Fruit fly (Drosophila melanogaster) whole organism, prepupa: ENCODE results near the gene CG14043.

Experiments used
- CG11902 ChIP-seq: fragments of 200-800 bp; sonication (Bioruptor generic); optimal IDR thresholded peaks from 3 replicates; lab custom pipeline; 2016; ENCODE audit warnings: missing biosample characterization, missing genetic modification characterization
- CG15336 ChIP-seq: fragments of 200-800 bp; sonication (Bioruptor generic); IDR thresholded peaks from 2 replicates; pipeline ENCODE4 v1.3.6; 2022; ENCODE audit warnings: missing biosample characterization, missing genetic modification characterization
- CG1621 ChIP-seq: fragments of 200-800 bp; sonication (Bioruptor generic); optimal IDR thresholded peaks from 3 replicates; lab custom pipeline; 2018; ENCODE audit warnings: missing biosample characterization, mild to moderate bottlenecking, missing genetic modification characterization
- CG31627 ChIP-seq: fragments of 200-800 bp; sonication (Bioruptor generic); optimal IDR thresholded peaks from 3 replicates; lab custom pipeline; 2016; ENCODE audit warnings: missing biosample characterization, missing genetic modification characterization
- CG34406 ChIP-seq: fragments of 200-800 bp; sonication (Bioruptor generic); optimal IDR thresholded peaks from 3 replicates; lab custom pipeline; 2016; ENCODE audit warnings: missing biosample characterization, missing genetic modification characterization
- CG3919 ChIP-seq: fragments of 200-800 bp; sonication (Bioruptor generic); optimal IDR thresholded peaks from 3 replicates; lab custom pipeline; 2016; ENCODE audit warnings: missing biosample characterization, missing genetic modification characterization
- CG6163 ChIP-seq: fragments of 200-800 bp; sonication (Bioruptor generic); IDR thresholded peaks from 3 replicates; pipeline ENCODE4 v1.3.6; 2022; ENCODE audit warnings: missing biosample characterization, missing genetic modification characterization
- CG6792 ChIP-seq: fragments of 200-800 bp; sonication (Bioruptor generic); optimal IDR thresholded peaks from 3 replicates; lab custom pipeline; 2016; ENCODE audit warnings: missing biosample characterization, missing genetic modification characterization
- CG6854 ChIP-seq: fragments of 200-800 bp; sonication (Bioruptor generic); optimal IDR thresholded peaks from 2 replicates; lab custom pipeline; 2017; ENCODE audit warnings: missing biosample characterization, mild to moderate bottlenecking, missing genetic modification characterization
- CG7368 ChIP-seq: fragments of 200-800 bp; sonication (Bioruptor generic); optimal IDR thresholded peaks from 3 replicates; lab custom pipeline; 2016; ENCODE audit warnings: missing biosample characterization, missing genetic modification characterization
- CG8119 ChIP-seq: fragments of 200-800 bp; sonication (Bioruptor generic); IDR thresholded peaks from 3 replicates; pipeline ENCODE4 v1.3.6; 2022; ENCODE audit warnings: missing biosample characterization, missing genetic modification characterization
- CG8632 ChIP-seq: fragments of 200-800 bp; sonication (Bioruptor generic); optimal IDR thresholded peaks from 3 replicates; lab custom pipeline; 2016; ENCODE audit warnings: missing biosample characterization, missing genetic modification characterization
- CG9139 ChIP-seq: fragments of 200-800 bp; sonication (Bioruptor generic); optimal IDR thresholded peaks from 3 replicates; lab custom pipeline; 2017; ENCODE audit warnings: missing biosample characterization, mild to moderate bottlenecking, missing genetic modification characterization
- Eip75B ChIP-seq: fragments of 200-800 bp; sonication (Bioruptor generic); optimal IDR thresholded peaks from 3 replicates; lab custom pipeline; 2016; ENCODE audit warnings: missing biosample characterization, missing genetic modification characterization
- Eip93F ChIP-seq: fragments of 200-800 bp; sonication (Bioruptor generic); optimal IDR thresholded peaks from 2 replicates; lab custom pipeline; 2016; ENCODE audit warnings: missing biosample characterization, mild to moderate bottlenecking, missing genetic modification characterization
- Ets21C ChIP-seq: fragments of 200-800 bp; sonication (Bioruptor generic); optimal IDR thresholded peaks from 3 replicates; lab custom pipeline; 2016; ENCODE audit warnings: missing biosample characterization, missing genetic modification characterization
- Gug ChIP-seq: fragments of 200-800 bp; sonication (Bioruptor generic); IDR thresholded peaks from 2 replicates; pipeline ENCODE4 v1.3.6; 2022; ENCODE audit warnings: missing biosample characterization, missing genetic modification characterization
- Hr39 ChIP-seq: fragments of 200-800 bp; sonication (Bioruptor generic); optimal IDR thresholded peaks from 2 replicates; lab custom pipeline; 2016; ENCODE audit warnings: missing biosample characterization, missing genetic modification characterization
- Hr4 ChIP-seq: fragments of 200-800 bp; sonication (Bioruptor generic); optimal IDR thresholded peaks from 3 replicates; lab custom pipeline; 2016; ENCODE audit warnings: missing biosample characterization, missing genetic modification characterization
- Met ChIP-seq: fragments of 200-800 bp; sonication (Bioruptor generic); optimal IDR thresholded peaks from 3 replicates; lab custom pipeline; 2016; ENCODE audit warnings: missing biosample characterization, missing genetic modification characterization
- OdsH ChIP-seq: fragments of 200-800 bp; sonication (Bioruptor generic); optimal IDR thresholded peaks from 3 replicates; lab custom pipeline; 2016; ENCODE audit warnings: missing biosample characterization, missing genetic modification characterization
- Sox14 ChIP-seq: fragments of 200-800 bp; sonication (Bioruptor generic); optimal IDR thresholded peaks from 3 replicates; lab custom pipeline; 2016; ENCODE audit warnings: missing biosample characterization, missing genetic modification characterization
- Sox15 ChIP-seq: fragments of 200-800 bp; sonication (Bioruptor generic); optimal IDR thresholded peaks from 3 replicates; lab custom pipeline; 2016; ENCODE audit warnings: missing biosample characterization, missing genetic modification characterization
- achi ChIP-seq: fragments of 200-800 bp; sonication (Bioruptor generic); optimal IDR thresholded peaks from 3 replicates; lab custom pipeline; 2016; ENCODE audit warnings: missing biosample characterization, missing genetic modification characterization
- cyc ChIP-seq: fragments of 200-800 bp; sonication (Bioruptor generic); optimal IDR thresholded peaks from 3 replicates; lab custom pipeline; 2016; ENCODE audit warnings: missing biosample characterization, missing genetic modification characterization
- eg ChIP-seq: fragments of 200-800 bp; sonication (Bioruptor generic); IDR thresholded peaks from 3 replicates; pipeline ENCODE4 v1.3.6; 2022; ENCODE audit warnings: missing biosample characterization, missing genetic modification characterization
- fd85E ChIP-seq: fragments of 200-800 bp; sonication (Bioruptor generic); optimal IDR thresholded peaks from 3 replicates; lab custom pipeline; 2016; ENCODE audit warnings: missing biosample characterization, missing genetic modification characterization
- fkh ChIP-seq: fragments of 200-800 bp; sonication (Bioruptor generic); optimal IDR thresholded peaks from 3 replicates; lab custom pipeline; 2017; ENCODE audit warnings: missing biosample characterization, mild to moderate bottlenecking, missing genetic modification characterization, moderate library complexity
- net ChIP-seq: fragments of 200-800 bp; sonication (Bioruptor generic); optimal IDR thresholded peaks from 3 replicates; lab custom pipeline; 2016; ENCODE audit warnings: missing biosample characterization, missing genetic modification characterization
- spab ChIP-seq: fragments of 200-800 bp; sonication (Bioruptor generic); optimal IDR thresholded peaks from 2 replicates; lab custom pipeline; 2017; ENCODE audit warnings: missing biosample characterization, mild to moderate bottlenecking, missing genetic modification characterization, missing genetic modification reagents
- ss ChIP-seq, 2 experiments: fragments of 200-800 bp; sonication (Bioruptor generic); optimal IDR thresholded peaks; 2 replicates in 1 of 2; 3 replicates in 1 of 2; lab custom pipeline; 2017 to 2018; ENCODE audit warnings: mild to moderate bottlenecking in 2 of 2, missing biosample characterization in 2 of 2, missing genetic modification characterization in 2 of 2, moderate library complexity in 1 of 2
- svp ChIP-seq: fragments of 200-800 bp; sonication (Bioruptor generic); peaks from one replicate; lab custom pipeline; 2016; ENCODE audit warnings: missing biosample characterization, missing genetic modification characterization
- vri ChIP-seq: fragments of 200-800 bp; sonication (Bioruptor generic); optimal IDR thresholded peaks from 3 replicates; lab custom pipeline; 2016; ENCODE audit warnings: missing biosample characterization, mild to moderate bottlenecking, missing genetic modification characterization

Gene CG14043

dm6 chr2L:4955094-4955823, 16.2 kb upstream of the CG14043 start, which contains the start of the genes Jon25Bi and Marcal1:
TSS of gene Jon25Bi (minus strand) at chr2L:4955144.
TSS of gene Marcal1 (plus strand) at chr2L:4955509.
- TF ChIP-seq CG7368 (GFP tag; lab: Kevin White, UChicago) (no peak), CG11902 (GFP tag; lab: Kevin White, UChicago) (no peak), Met (no peak), achi (GFP tag; lab: Kevin White, UChicago) (no peak), Sox14 (no peak), vri (no peak), eg (GFP tag; lab: Robert Waterston, UW) (no peak), Gug (GFP tag; lab: Robert Waterston, UW) (no peak), CG3919 (GFP tag; lab: Kevin White, UChicago) (no peak), CG9139 (GFP tag; lab: Kevin White, UChicago) (no peak)

- TF ChIP-seq CG8632, result no peak
- no peak for TF ChIP-seq net (GFP tag; lab: Kevin White, UChicago)
- no peak for TF ChIP-seq CG6854 (GFP tag; lab: Kevin White, UChicago)
- TF ChIP-seq svp, result no peak
- no peak for TF ChIP-seq CG9139 (GFP tag; lab: Kevin White, UChicago)
- no peak for TF ChIP-seq CG6163 (GFP tag; lab: Robert Waterston, UW)
- TF ChIP-seq Sox15 (GFP tag; lab: Kevin White, UChicago), result no peak
- no peak for TF ChIP-seq cyc
- no peak for TF ChIP-seq CG8119 (GFP tag; lab: Robert Waterston, UW)
- TF ChIP-seq CG34406 (GFP tag; lab: Kevin White, UChicago), result no peak
- TF ChIP-seq eg (GFP tag; lab: Robert Waterston, UW), result no peak
- TF ChIP-seq OdsH (GFP tag; lab: Kevin White, UChicago), result no peak
- no peak for TF ChIP-seq Hr4 (GFP tag; lab: Kevin White, UChicago)
- TF ChIP-seq CG11902 (GFP tag; lab: Kevin White, UChicago), result no peak
- no peak for TF ChIP-seq CG1621 (tag; lab: Kevin White, UChicago)
- no peak for TF ChIP-seq CG7368 (GFP tag; lab: Kevin White, UChicago)
- no peak for TF ChIP-seq Hr39 (GFP tag; lab: Kevin White, UChicago)
- no peak for TF ChIP-seq Gug (GFP tag; lab: Robert Waterston, UW)
- TF ChIP-seq ss (GFP tag; optimal IDR thresholded peaks at IDR 0.05; lab: Kevin White, UChicago), result no peak
Observed at dm6 chr2L:4958111-4958510, 13.4 kb upstream of the CG14043 start, which contains the start of gene CG34124. TSS of gene CG34124 (plus strand) at chr2L:4958411.

dm6 chr2L:4965420-4965819, 6.1 kb upstream of the CG14043 start, which contains the start of gene CG34125:
TSS of gene CG34125 (plus strand) at chr2L:4965673.
- 0 out of 2 replicates have a peak, but pooled peaks have one; percentile 16 for TF ChIP-seq CG15336 (GFP tag; lab: Robert Waterston, UW)
- peak; percentile 39 for TF ChIP-seq CG31627
- TF ChIP-seq ss (GFP tag; optimal IDR thresholded peaks at IDR 0.05; lab: Kevin White, UChicago), result no peak
- no peak for TF ChIP-seq Eip93F
- TF ChIP-seq cyc, result peak; percentile 40

- no peak for TF ChIP-seq Eip75B (GFP tag; lab: Kevin White, UChicago)
- TF ChIP-seq fd85E, result no peak
- TF ChIP-seq CG6792 (GFP tag; lab: Kevin White, UChicago), result no peak
- no peak for TF ChIP-seq Met
- no peak for TF ChIP-seq CG11902 (GFP tag; lab: Kevin White, UChicago)
- no peak for TF ChIP-seq spab (GFP tag; lab: Kevin White, UChicago)
- no peak for TF ChIP-seq Hr39 (GFP tag; lab: Kevin White, UChicago)
- TF ChIP-seq Hr4 (GFP tag; lab: Kevin White, UChicago), result no peak
- no peak for TF ChIP-seq Ets21C
- no peak for TF ChIP-seq fkh
- no peak for TF ChIP-seq Sox15 (GFP tag; lab: Kevin White, UChicago)
- no peak for TF ChIP-seq CG6854 (GFP tag; lab: Kevin White, UChicago)
- no peak for TF ChIP-seq ss (GFP tag; optimal IDR thresholded peaks at IDR 0.05; lab: Kevin White, UChicago)
Observed at dm6 chr2L:4965923-4966322, 5.6 kb upstream of the CG14043 start.
